Worm (Caenorhabditis elegans) whole organism, midembryonic: Measurements from ENCODE around the gene srz-91.
"Not testable (repeated sequence)": the region's sequence is repeated elsewhere in the genome, so short reads cannot be mapped to it uniquely, and the experiment has no call there.

ENCODE experiments used
- flt-1 ChIP-seq: fragments of 200-800 bp; sonication (Bioruptor generic); IDR thresholded peaks from 2 replicates; pipeline ENCODE4 v1.3.6; 2022; ENCODE audit warnings: missing genetic modification characterization, missing compliant biosample characterization
- klf-2 ChIP-seq: fragments of 200-800 bp; sonication (Bioruptor generic); conservative IDR thresholded peaks from 2 replicates; pipeline ENCODE4 v1.3.6; 2022; ENCODE audit warnings: missing genetic modification reagents, missing genetic modification characterization, missing compliant biosample characterization
- med-1 ChIP-seq: sonication (generic microtip); optimal IDR thresholded peaks from 2 replicates; lab custom pipeline; 2017; ENCODE audit warnings: missing genetic modification characterization, mild to moderate bottlenecking, missing compliant biosample characterization, antibody characterized with exemption, missing genetic modification reagents; ENCODE audit not compliant: insufficient read depth
- ref-1 ChIP-seq: fragments of 200-800 bp; sonication (Bioruptor generic); conservative IDR thresholded peaks from 2 replicates; pipeline ENCODE4 v1.3.6; 2022; ENCODE audit warnings: missing genetic modification reagents, missing genetic modification characterization, missing compliant biosample characterization
- tab-1 ChIP-seq: fragments of 200-800 bp; sonication (Bioruptor generic); IDR thresholded peaks from 2 replicates; pipeline ENCODE4 v1.3.6; 2022; ENCODE audit warnings: missing genetic modification characterization, missing compliant biosample characterization
- ztf-23 ChIP-seq: fragments of 200-800 bp; sonication (Bioruptor generic); IDR thresholded peaks from 2 replicates; pipeline ENCODE4 v1.3.6; 2022; ENCODE audit warnings: missing genetic modification reagents, missing genetic modification characterization, missing compliant biosample characterization
- ztf-29 ChIP-seq: fragments of 200-800 bp; sonication (Bioruptor generic); IDR thresholded peaks from 2 replicates; pipeline ENCODE4 v1.3.6; 2022; ENCODE audit warnings: missing genetic modification reagents, missing genetic modification characterization, missing compliant biosample characterization

DNA sequence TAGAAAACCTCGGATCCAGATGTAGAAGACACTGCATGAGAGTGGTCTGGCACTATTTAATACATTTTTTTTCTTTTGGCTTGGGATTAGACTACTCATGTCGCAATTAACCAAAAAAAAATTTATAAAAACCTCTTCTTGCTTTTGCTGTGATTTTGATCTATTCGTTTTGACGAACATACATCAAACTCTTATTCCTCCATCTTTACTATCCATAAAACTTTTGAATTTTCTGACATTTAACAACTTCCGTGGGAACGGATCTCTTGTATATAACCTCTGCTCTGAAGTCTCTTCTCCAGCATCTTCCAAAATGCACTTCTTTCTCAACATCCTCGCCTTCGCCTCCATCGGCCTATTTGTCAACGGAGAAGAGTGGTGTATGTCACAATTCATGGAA, 1.8 kb upstream of the srz-91 start, which contains the start of gene Y6G8.16:
- TF ChIP-seq flt-1; tab-1 (GFP tag; lab: Robert Waterston, UW); ztf-29; ref-1 (GFP tag; lab: Robert Waterston, UW); klf-2 (GFP tag; lab: Robert Waterston, UW); med-1 (GFP tag; lab: Kevin White, UChicago); ztf-23 (GFP tag; lab: Robert Waterston, UW): not testable (repeated sequence)
